Worm (Caenorhabditis elegans) whole organism, L4 larva: Measurements from ENCODE around the gene glb-11.

Experiments
- R02D3.7 ChIP-seq: fragments of 150-350 bp; sonication (generic microtip); optimal IDR thresholded peaks from 3 replicates; lab custom pipeline; 2014; ENCODE audit warnings: missing biosample characterization, missing genetic modification characterization
- aly-2 ChIP-seq: sonication (generic microtip); optimal IDR thresholded peaks from 2 replicates; lab custom pipeline; 2018; ENCODE audit warnings: missing biosample characterization, missing genetic modification characterization
- hlh-30 ChIP-seq: sonication (generic microtip); optimal IDR thresholded peaks from 2 replicates; lab custom pipeline; 2017; ENCODE audit warnings: antibody characterized with exemption, mild to moderate bottlenecking, missing genetic modification characterization, missing compliant biosample characterization; ENCODE audit not compliant: insufficient read depth
- mxl-3 ChIP-seq: fragments of 200-800 bp; sonication (Bioruptor generic); optimal IDR thresholded peaks from 2 replicates; lab custom pipeline; 2018; ENCODE audit warnings: mild to moderate bottlenecking, missing genetic modification characterization, missing compliant biosample characterization
- skn-1 ChIP-seq: fragments of 150-350 bp; optimal IDR thresholded peaks from 2 replicates; lab custom pipeline; 2014; ENCODE audit warnings: missing biosample characterization, missing genetic modification characterization
- unc-62 ChIP-seq, 3 experiments: fragments of 150-350 bp in 1 of 3; sonication (generic microtip); optimal IDR thresholded peaks in 2 of 3; peaks in 1 of 3; 1 replicate in 1 of 3; 2 replicates in 2 of 3; lab custom pipeline; 2014 to 2017; ENCODE audit warnings: missing biosample characterization in 3 of 3, missing genetic modification characterization in 3 of 3, missing genetic modification reagents in 3 of 3, missing genotype in 1 of 3

DNA sequence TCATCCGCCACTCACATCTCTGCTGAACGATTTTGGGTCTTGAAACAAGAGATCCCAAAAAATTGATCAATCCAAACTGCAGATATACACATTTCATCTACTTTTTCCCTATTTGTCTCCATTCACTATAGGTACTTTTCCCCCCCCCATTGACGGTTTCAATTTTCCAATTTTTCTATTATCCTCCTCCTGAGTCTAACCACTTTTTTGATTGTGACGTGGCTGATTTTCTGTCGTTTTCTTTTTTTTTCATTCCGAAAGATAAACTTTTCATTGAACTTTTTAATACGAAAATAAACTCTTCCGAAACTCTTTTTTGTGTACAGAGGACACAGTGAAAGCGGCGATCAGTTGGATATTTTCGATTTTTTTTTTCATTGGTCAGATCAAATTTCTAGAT lies 34.1 kb downstream of the glb-11 start:
- TF ChIP-seq aly-2 (tag; lab: Kevin White, UChicago), result no peak
- TF ChIP-seq skn-1 (tag; lab: Kevin White, UChicago), result no peak
- TF ChIP-seq hlh-30 (tag; lab: Kevin White, UChicago), result no peak
- TF ChIP-seq unc-62 (GFP tag; optimal IDR thresholded peaks at IDR 0.05 in 1 of 2; lab: Kevin White, UChicago), result no peak
- no peak for TF ChIP-seq unc-62 (tag; optimal IDR thresholded peaks at IDR 0.05; lab: Kevin White, UChicago)
- no peak for TF ChIP-seq mxl-3
- no peak for TF ChIP-seq R02D3.7
